Worm (Caenorhabditis elegans): ENCODE results near the gene lips-10.
"Not testable (repeated sequence)": the region's sequence is repeated elsewhere in the genome, so short reads cannot be mapped to it uniquely, and the experiment has no call there.

Gene lips-10

DNA sequence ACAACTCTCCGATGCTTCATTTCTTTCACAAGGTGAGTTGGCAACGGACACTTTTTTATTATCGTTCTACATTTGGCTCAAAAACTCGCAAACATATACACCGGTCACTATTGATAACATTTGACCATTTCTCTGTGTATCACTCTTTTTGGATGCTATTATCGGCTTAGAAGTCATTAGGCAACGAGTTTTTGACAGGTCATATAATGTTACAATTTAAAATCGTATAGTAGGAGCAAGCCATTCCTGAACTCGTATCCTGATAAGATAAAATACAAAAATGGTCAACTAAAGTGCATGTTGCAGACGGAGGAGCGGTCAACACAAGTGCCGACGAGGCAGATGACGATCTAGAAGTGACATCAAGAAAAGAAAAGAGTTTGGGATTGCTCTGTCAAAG, 26.0 kb upstream of the lips-10 start:
- peak; percentile 65 for TF ChIP-seq elt-2 (tag; optimal IDR thresholded peaks at IDR 0.05)
- no peak for TF ChIP-seq fax-1 (tag; optimal IDR thresholded peaks at IDR 0.05)

DNA sequence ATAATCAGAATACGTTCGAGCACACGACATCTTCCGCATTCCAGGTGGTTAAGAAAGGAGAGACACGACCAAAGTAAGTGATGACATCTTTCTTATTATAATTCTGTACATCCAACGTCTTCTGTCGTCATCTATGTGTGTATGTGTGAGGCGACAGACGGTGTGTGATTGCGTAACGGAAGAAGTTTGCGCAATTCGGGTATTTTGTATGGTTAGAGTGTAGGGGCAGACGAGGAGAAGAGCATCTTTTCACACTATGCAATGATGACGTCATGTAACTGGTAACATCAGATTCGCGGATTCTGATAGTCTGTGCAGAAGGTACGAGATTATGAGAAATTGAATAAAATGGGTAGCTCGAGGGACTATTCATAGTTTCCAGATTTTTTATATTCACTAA, 23.9 kb upstream of the lips-10 start:
- TF ChIP-seq ceh-45 (GFP tag; IDR thresholded peaks at IDR 0.05) (no peak), ceh-18 (tag; optimal IDR thresholded peaks at IDR 0.05) (no peak), tbx-2 (tag; optimal IDR thresholded peaks at IDR 0.05) (peak; percentile 60), unc-55 (GFP tag; optimal IDR thresholded peaks at IDR 0.05) (peak; percentile 1)

DNA sequence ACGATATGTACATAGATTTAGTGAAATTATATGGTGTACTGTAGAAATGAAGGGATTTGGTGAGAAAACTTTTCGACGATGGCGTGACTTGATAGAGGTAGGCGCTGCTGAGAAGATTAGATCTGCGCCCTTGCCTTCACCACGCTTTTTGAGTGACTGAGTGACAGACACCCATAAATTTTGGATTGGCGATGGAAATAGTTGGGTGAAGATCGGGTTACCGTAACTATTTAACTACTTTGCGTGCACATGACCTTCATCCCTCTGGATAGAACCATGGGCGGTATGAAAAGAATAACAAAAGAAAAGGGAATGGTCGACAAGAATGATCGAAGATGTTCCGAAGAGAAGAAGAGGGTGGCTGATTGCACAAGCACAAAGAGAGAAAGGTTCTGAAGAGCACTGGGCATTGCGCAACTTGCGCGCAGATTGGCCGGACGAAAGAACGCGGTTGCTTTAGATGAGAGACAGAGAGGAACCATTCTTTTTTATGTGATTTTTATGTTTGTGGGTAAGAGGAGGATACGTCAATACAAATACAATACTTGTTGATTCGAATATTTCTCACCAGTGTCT, 23.4 kb upstream of the lips-10 start:
- TF ChIP-seq odd-2 (tag; optimal IDR thresholded peaks at IDR 0.05) (no peak), sox-2 (GFP tag; IDR thresholded peaks at IDR 0.05) (peak; percentile 22; the same call in 1 of the 2 replicates), hlh-6 (tag; optimal IDR thresholded peaks at IDR 0.05) (no peak), elt-2 (tag; optimal IDR thresholded peaks at IDR 0.05) (peak; percentile 1)

- TF ChIP-seq pax-1 (tag; optimal IDR thresholded peaks at IDR 0.05) (no peak), rnt-1 (tag; optimal IDR thresholded peaks at IDR 0.05) (no peak), unc-55 (GFP tag; optimal IDR thresholded peaks at IDR 0.05) (peak; percentile 60)
Measured at ce11 chrII:8417059-8417668, 21.8 kb upstream of the lips-10 start, which contains the start of gene fdgt-2. TSS of gene fdgt-2 (plus strand) at chrII:8417618.

DNA sequence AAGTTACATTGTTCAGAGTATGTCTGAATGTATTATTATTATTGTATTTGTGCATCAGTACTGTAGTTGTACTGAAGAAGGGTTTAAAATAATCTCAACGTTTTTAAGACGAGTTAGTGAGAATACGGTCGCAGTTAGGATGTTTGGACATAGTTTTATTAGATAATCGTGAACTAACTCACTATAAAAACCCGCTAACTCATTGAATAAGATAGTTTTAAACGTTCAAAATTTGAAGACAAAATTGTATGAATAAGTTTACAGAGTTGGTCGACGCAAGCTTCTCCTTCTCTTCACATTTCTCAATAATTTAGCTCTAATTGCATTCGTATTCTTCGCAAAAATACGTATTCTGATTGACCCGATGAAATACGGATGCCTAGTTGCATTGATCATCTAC, 20.0 kb upstream of the lips-10 start:
- TF ChIP-seq madf-2 (tag; optimal IDR thresholded peaks at IDR 0.05), result no peak
- no peak for TF ChIP-seq ceh-22 (tag; optimal IDR thresholded peaks at IDR 0.05)
- no peak for TF ChIP-seq pha-4 (tag; optimal IDR thresholded peaks at IDR 0.05)
- TF ChIP-seq ceh-30 (tag; optimal IDR thresholded peaks at IDR 0.05), result no peak
- no peak for TF ChIP-seq tbx-2 (tag; optimal IDR thresholded peaks at IDR 0.05)
- TF ChIP-seq npax-4 (tag; optimal IDR thresholded peaks at IDR 0.05), result no peak
- no peak for TF ChIP-seq ama-1 (optimal IDR thresholded peaks at IDR 0.05)
- no peak for TF ChIP-seq ceh-24 (tag; optimal IDR thresholded peaks at IDR 0.05)
- no peak for TF ChIP-seq lin-11 (tag; optimal IDR thresholded peaks at IDR 0.05)

- TF ChIP-seq fkh-6 (tag; optimal IDR thresholded peaks at IDR 0.05); lim-6 (tag; optimal IDR thresholded peaks at IDR 0.05); hlh-30 (tag; optimal IDR thresholded peaks at IDR 0.05; ENCODE audit: insufficient read depth): not testable (repeated sequence)
Measured at ce11 chrII:8419798-8420197, 19.2 kb upstream of the lips-10 start, which contains the start of gene F14E5.8. TSS of gene F14E5.8 (plus strand) at chrII:8420098.

DNA sequence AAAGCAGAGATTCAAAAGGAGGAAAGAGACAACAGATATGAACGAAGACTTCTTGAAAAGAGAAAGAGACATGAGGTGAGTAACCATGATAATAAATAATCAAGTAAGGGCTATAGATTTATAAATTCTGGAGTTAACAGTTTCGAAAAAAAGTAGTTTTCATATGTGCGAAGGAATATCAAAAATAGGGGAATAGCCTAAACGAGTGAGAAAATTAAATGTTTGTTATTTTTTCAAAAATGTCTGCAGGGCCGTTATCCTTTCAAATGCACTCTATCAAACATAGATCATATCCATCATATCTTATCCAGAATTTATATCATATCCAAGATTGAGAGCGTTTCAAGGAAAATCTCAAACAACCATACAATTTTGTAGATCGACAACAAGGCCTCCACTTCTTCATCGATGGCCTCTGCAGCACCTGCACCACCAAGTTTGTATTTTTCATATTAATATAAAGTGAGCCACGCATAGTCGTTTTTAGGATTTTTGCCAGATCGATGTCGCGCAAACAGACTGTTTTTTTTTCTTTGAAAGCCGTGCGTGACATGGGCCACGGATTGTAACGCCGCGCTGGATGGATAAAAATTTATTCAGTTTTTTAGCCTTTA, 18.1 kb upstream of the lips-10 start:
- TF ChIP-seq ceh-31 (tag; optimal IDR thresholded peaks at IDR 0.05) (no peak), ceh-48 (tag; optimal IDR thresholded peaks at IDR 0.05) (no peak), ahr-1 (tag; optimal IDR thresholded peaks at IDR 0.05) (no peak), C08G9.2 (tag; optimal IDR thresholded peaks at IDR 0.05) (no peak), pros-1 (tag; optimal IDR thresholded peaks at IDR 0.05) (no peak), nfya-1 (tag; optimal IDR thresholded peaks at IDR 0.05) (no peak), hlh-13 (GFP tag; optimal IDR thresholded peaks at IDR 0.05) (no peak), ceh-19 (GFP tag; optimal IDR thresholded peaks at IDR 0.05) (no peak)
